Worm (Caenorhabditis elegans) whole organism, L4/young adult: Measurements from ENCODE around the gene nep-17.

ENCODE experiments used
- W03F9.2 ChIP-seq: fragments of 150-350 bp; optimal IDR thresholded peaks from 2 replicates; lab custom pipeline; 2014; ENCODE audit warnings: missing biosample characterization, missing genetic modification characterization
- dao-5 ChIP-seq: sonication (generic microtip); optimal IDR thresholded peaks from 2 replicates; lab custom pipeline; 2016; ENCODE audit warnings: missing genotype, missing genetic modification characterization, moderate library complexity, missing compliant biosample characterization
- him-1 ChIP-seq: sonication (generic microtip); optimal IDR thresholded peaks from 2 replicates; lab custom pipeline; 2016; ENCODE audit warnings: missing genotype, missing genetic modification reagents, missing genetic modification characterization, missing compliant biosample characterization

The nep-17 gene

ce11 chrII:13521179-13521616 is 13.6 kb downstream of the nep-17 start:
- TF ChIP-seq W03F9.2 (peak; percentile 23), him-1 (tag; lab: Kevin White, UChicago) (no peak)

ce11 chrII:13521977-13522404 is 14.4 kb downstream of the nep-17 start:
- no peak for TF ChIP-seq him-1 (tag; lab: Kevin White, UChicago)
- TF ChIP-seq W03F9.2: no peak
- no peak for TF ChIP-seq dao-5 (tag; lab: Kevin White, UChicago)

ce11 chrII:13529131-13529530 is 21.5 kb downstream of the nep-17 start:
- no peak for TF ChIP-seq W03F9.2
- TF ChIP-seq dao-5 (tag; lab: Kevin White, UChicago): no peak
- TF ChIP-seq him-1 (tag; lab: Kevin White, UChicago): no peak

DNA sequence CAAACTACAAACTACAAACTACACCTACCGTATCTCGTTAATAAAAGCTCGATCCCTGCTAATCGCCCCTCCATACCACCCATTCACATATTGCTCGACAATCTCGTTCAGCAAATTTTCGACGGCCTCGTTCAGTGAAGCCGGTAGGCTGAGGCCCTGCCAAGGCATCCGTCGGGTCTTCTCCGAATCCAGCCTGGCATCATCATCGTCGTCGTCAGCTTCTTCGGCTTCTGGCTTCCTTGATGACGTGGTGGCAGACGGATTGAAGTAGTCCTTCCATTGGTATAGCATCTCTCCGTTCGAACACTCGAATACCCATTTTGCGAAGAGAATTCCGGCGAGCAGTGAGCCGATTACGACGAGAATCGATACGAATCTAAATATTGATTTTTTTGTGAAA is 23.0 kb downstream of the nep-17 start:
- TF ChIP-seq him-1 (tag; lab: Kevin White, UChicago) (no peak), W03F9.2 (no peak), dao-5 (tag; lab: Kevin White, UChicago) (no peak)

DNA sequence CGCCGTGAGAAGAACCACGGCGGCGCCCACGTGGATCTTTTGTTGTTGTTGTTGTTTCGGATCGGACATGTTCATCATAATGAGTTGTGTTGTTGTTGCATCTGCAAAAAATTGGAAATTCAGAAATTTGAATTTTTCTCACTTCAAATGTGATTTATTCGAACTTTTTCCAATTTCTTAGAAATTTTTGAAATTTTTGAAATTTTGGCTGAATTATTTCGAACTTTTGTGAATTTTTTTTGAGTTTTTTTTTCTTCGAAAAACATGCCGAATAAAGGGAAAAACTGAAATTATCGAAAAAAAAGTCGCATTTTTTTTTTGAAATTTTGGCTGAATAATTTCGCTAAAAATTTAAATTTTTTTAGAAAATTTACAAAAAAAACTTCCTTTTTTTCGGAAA is 23.5 kb downstream of the nep-17 start, which contains the start of gene snx-14:
Gene snx-14, minus strand, starts transcription at position 101 of the 400 bp plus-strand sequence.
- no peak for TF ChIP-seq dao-5 (tag; lab: Kevin White, UChicago)
- TF ChIP-seq W03F9.2: no peak
- no peak for TF ChIP-seq him-1 (tag; lab: Kevin White, UChicago)

DNA sequence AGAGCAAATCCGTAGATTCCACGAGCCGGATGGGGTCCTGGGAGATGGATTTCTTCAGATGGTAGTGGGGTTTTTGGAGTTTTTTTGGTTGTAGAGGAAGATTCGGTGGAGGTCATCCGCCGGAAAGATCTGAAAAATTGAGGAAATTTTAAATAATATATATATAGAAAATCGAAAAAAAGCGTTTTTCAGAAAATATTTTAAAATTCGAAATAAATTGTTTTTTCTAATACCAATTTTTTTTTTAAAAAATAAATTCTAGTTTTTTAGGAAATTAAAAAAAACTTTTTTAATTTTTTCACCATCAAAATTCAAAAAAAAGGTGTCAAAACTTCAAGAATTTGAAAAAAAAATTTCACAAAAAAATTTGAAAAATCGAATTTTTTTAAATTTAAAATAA is 33.3 kb downstream of the nep-17 start, which contains the start of the genes noa-1 and Y48E1B.17:
Gene noa-1, minus strand, starts transcription at position 101 of the 400 bp plus-strand sequence.
Gene Y48E1B.17, minus strand, starts transcription at position 129 of the 400 bp plus-strand sequence.
- TF ChIP-seq him-1 (tag; lab: Kevin White, UChicago) (no peak), dao-5 (tag; lab: Kevin White, UChicago) (no peak), W03F9.2 (no peak)

- no peak for TF ChIP-seq dao-5 (tag; lab: Kevin White, UChicago)
- no peak for TF ChIP-seq W03F9.2
- no peak for TF ChIP-seq him-1 (tag; lab: Kevin White, UChicago)
Observed at ce11 chrII:13542991-13543390, 35.4 kb downstream of the nep-17 start.

DNA sequence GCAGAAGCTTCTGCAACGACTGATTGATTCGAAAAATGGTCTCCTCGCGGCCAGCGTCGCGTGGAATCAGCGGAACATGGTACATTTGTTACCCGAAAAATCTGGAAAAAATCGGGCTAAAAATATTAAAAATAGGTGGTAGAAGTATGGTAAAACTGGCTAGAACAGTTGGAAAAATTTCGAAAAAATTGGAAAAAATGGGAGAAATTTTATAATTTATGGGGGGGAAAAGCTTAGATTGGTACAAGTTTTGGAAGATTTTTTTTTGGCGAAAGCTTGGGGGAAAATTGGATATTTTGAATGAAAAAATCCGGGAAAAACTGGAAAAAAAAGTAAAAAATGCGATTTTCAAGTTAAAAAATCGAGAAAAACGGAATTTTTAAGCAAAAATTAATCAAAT is 39.9 kb downstream of the nep-17 start, which contains the start of gene ddl-2:
Gene ddl-2, minus strand, starts transcription at position 101 of the 400 bp plus-strand sequence.
- no peak for TF ChIP-seq dao-5 (tag; lab: Kevin White, UChicago)
- TF ChIP-seq W03F9.2: no peak
- no peak for TF ChIP-seq him-1 (tag; lab: Kevin White, UChicago)

DNA sequence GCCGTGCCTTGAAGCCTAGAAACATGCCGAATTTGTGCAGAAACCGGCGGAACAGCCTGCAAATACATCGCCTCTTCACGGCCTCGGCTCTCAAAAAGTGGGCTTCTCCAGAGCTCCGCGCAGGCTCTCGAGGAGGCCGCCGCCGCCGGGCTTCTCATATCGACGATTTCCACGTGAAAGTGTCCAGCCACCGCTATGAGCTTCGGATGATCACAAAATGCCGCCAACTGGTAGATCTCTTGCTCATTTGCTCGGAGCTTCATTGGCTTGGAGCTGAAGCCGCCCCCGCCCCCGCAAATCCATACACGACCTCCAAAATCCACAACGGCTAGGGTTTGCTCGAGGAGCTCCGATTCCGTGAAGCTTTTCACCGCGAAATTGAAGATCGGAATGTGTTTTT is 52.9 kb downstream of the nep-17 start:
- TF ChIP-seq W03F9.2: no peak
